Fruit fly (Drosophila melanogaster): ENCODE results near the gene robo2.

The robo2 gene

DNA sequence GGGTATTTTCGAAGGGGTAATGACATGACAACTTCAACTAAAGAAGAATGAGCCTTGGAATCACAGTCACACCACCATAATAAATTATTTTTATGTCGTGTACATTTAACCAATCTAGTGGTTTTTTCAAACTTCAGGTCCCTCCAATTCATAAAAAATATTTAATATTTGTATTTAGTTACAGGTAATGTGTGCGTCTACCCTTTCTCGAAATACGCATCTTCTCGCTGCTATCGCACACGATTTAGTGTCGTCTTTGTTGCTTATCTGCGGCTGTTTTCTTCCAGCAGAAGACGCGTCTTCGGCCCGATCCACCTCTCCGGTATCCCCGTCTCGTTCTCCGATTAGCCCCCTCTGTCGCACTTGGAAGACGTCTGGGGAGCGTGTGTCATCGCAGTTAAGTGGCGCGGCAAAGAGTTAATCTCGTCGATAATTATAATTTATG, 6.6 kb upstream of the robo2 start (continued):
- TF ChIP-seq Max (GFP tag; optimal IDR thresholded peaks at IDR 0.05) (peak; percentile 66), wek (GFP tag; optimal IDR thresholded peaks at IDR 0.05) (no peak), Fer1 (GFP tag; optimal IDR thresholded peaks at IDR 0.05) (no peak), Dek (tag; optimal IDR thresholded peaks at IDR 0.05) (peak; percentile 34), D19B (GFP tag; optimal IDR thresholded peaks at IDR 0.05) (peak; percentile 96), Lim3 (GFP tag; IDR thresholded peaks at IDR 0.05) (no peak), CG42726 (GFP tag; IDR thresholded peaks at IDR 0.05; ENCODE audit: partially characterized antibody) (no peak), pb (GFP tag; optimal IDR thresholded peaks at IDR 0.05) (no peak), CG13775 (GFP tag; optimal IDR thresholded peaks at IDR 0.05) (peak; percentile 47), CG7372 (GFP tag; IDR thresholded peaks at IDR 0.05) (peak; percentile 30; the same call in 1 of the 2 replicates), CG7271 (tag; optimal IDR thresholded peaks at IDR 0.05) (no peak), CG11560 (tag; IDR thresholded peaks at IDR 0.05) (no peak), CG15479 (GFP tag; optimal IDR thresholded peaks at IDR 0.05) (no peak), Bdp1 (GFP tag; optimal IDR thresholded peaks at IDR 0.05) (peak; percentile 40), Fer3 (tag; optimal IDR thresholded peaks at IDR 0.05) (peak; percentile 48), BtbVII (GFP tag; optimal IDR thresholded peaks at IDR 0.05) (no peak), inv (GFP tag; IDR thresholded peaks at IDR 0.05; ENCODE audit: partially characterized antibody) (no peak), otp (GFP tag; IDR thresholded peaks at IDR 0.05) (peak; percentile 80), ac (GFP tag; optimal IDR thresholded peaks at IDR 0.05) (peak; percentile 20), tup (GFP tag; optimal IDR thresholded peaks at IDR 0.05) (peak; percentile 21), Xbp1 (GFP tag; optimal IDR thresholded peaks at IDR 0.05) (peak; percentile 74), CG10979 (tag; optimal IDR thresholded peaks at IDR 0.05) (peak; percentile 91), CG12942 (GFP tag; optimal IDR thresholded peaks at IDR 0.05) (peak; percentile 33), Doc3 (GFP tag; IDR thresholded peaks at IDR 0.05; ENCODE audit: partially characterized antibody) (no peak), vnd (GFP tag; IDR thresholded peaks at IDR 0.05; ENCODE audit: partially characterized antibody) (no peak), sna (GFP tag; IDR thresholded peaks at IDR 0.05; ENCODE audit: partially characterized antibody) (no peak), lmd (GFP tag; IDR thresholded peaks at IDR 0.05) (peak; percentile 65), sim (GFP tag; IDR thresholded peaks at IDR 0.05) (peak; percentile 39; the same call in 1 of the 2 replicates), D (optimal IDR thresholded peaks at IDR 0.05) (no peak), D (GFP tag; optimal IDR thresholded peaks at IDR 0.05) (peak; percentile 84), CG1024 (GFP tag; IDR thresholded peaks at IDR 0.05) (peak; percentile 76), Oaz (GFP tag; IDR thresholded peaks at IDR 0.05) (0 out of 2 replicates have a peak, but pooled peaks have one; percentile 11), HLH54F (GFP tag; optimal IDR thresholded peaks at IDR 0.05) (peak; percentile 19), CG17802 (tag; optimal IDR thresholded peaks at IDR 0.05) (peak; percentile 49), eve (GFP tag; optimal IDR thresholded peaks at IDR 0.05) (peak in 1 of 2 experiments; percentile 87), grn (GFP tag; optimal IDR thresholded peaks at IDR 0.05) (peak; percentile 52), HLHmδ (GFP tag; optimal IDR thresholded peaks at IDR 0.05) (peak; percentile 22), CG10321 (GFP tag; IDR thresholded peaks at IDR 0.05) (no peak), gcm (GFP tag; optimal IDR thresholded peaks at IDR 0.05) (peak; percentile 36), Taf1 (GFP tag; IDR thresholded peaks at IDR 0.05) (no peak), CG1603 (tag; optimal IDR thresholded peaks at IDR 0.05) (peak; percentile 66), CG30020 (tag; optimal IDR thresholded peaks at IDR 0.05) (peak; percentile 4), ap (GFP tag; IDR thresholded peaks at IDR 0.05) (peak; percentile 23; the same call in 1 of the 2 replicates), mirr (GFP tag; optimal IDR thresholded peaks at IDR 0.05) (no peak), phol (tag; optimal IDR thresholded peaks at IDR 0.05) (peak; percentile 85), ara (GFP tag; IDR thresholded peaks at IDR 0.05) (peak; percentile 86), Usf (GFP tag; optimal IDR thresholded peaks at IDR 0.05) (peak; percentile 77), Elba2 (GFP tag; optimal IDR thresholded peaks at IDR 0.05) (no peak), Rx (GFP tag; IDR thresholded peaks at IDR 0.05) (peak; percentile 48; the same call in 1 of the 2 replicates), lbe (GFP tag; optimal IDR thresholded peaks at IDR 0.05) (peak; percentile 29), ranshi (GFP tag; IDR thresholded peaks at IDR 0.05) (peak; percentile 76; the same call in 1 of the 2 replicates)
